Fruit fly (Drosophila melanogaster) S2 (cell line): ENCODE data around the gene Ptpmeg2.

Experiments used
- CG8478 ChIP-seq: fragments of >200 bp; optimal IDR thresholded peaks from 2 replicates; lab custom pipeline; 2018
- CTCF ChIP-seq, 2 experiments: fragments of >200 bp; optimal IDR thresholded peaks; 2 replicates each; lab custom pipeline; 2018

DNA sequence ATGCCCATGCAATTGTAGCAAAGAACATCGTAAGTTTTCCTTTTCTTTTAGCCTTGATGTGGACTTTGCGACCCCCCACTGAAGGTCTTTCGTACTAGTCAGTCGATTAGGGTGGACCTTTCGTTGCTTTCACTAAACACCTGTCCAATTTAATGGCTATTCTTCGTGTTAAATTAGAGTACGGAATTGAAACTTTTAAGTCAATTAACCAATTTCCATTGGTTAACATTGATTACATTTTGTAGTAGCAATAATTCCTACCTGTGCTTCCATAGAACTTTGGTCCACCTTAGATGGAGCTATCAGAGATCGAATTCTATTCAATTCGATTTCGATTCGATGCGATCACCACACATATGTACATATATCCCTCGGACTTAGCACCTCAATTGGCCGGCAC lies 5.5 kb upstream of the Ptpmeg2 start:
- TF ChIP-seq CG8478 (no peak), CTCF (optimal IDR thresholded peaks at IDR 0.05; lab: Kevin White, UChicago) (no peak)
